Fruit fly (Drosophila melanogaster) whole organism, embryonic: ENCODE measurements around the gene TyrRII.

Experiments
- CG10431 ChIP-seq: fragments of 200-800 bp; sonication (Bioruptor generic); optimal IDR thresholded peaks from 3 replicates; lab custom pipeline; 2018; ENCODE audit warnings: missing biosample characterization, mild to moderate bottlenecking, missing genetic modification characterization
- CG10462 ChIP-seq: fragments of 200-800 bp; sonication (Bioruptor generic); optimal IDR thresholded peaks from 2 replicates; lab custom pipeline; 2016; ENCODE audit warnings: missing biosample characterization, missing genetic modification characterization
- CG13287 ChIP-seq: fragments of 200-800 bp; sonication (Bioruptor generic); IDR thresholded peaks from 2 replicates; pipeline ENCODE4 v1.3.6; 2022; ENCODE audit warnings: missing biosample characterization, missing genetic modification characterization; ENCODE audit not compliant: partially characterized antibody
- CG1602 ChIP-seq: fragments of 200-800 bp; sonication (Bioruptor generic); optimal IDR thresholded peaks from 3 replicates; lab custom pipeline; 2016; ENCODE audit warnings: missing biosample characterization, missing genetic modification characterization
- CG1603 ChIP-seq: fragments of 200-800 bp; sonication (Bioruptor generic); optimal IDR thresholded peaks from 2 replicates; lab custom pipeline; 2019; ENCODE audit warnings: missing biosample characterization, mild to moderate bottlenecking, missing genetic modification characterization, moderate library complexity
- CG17359 ChIP-seq: fragments of 200-800 bp; sonication (Bioruptor generic); optimal IDR thresholded peaks from 3 replicates; lab custom pipeline; 2018; ENCODE audit warnings: missing biosample characterization, mild to moderate bottlenecking, missing genetic modification characterization, moderate library complexity
- CG1792 ChIP-seq: fragments of 200-800 bp; sonication (Bioruptor generic); optimal IDR thresholded peaks from 2 replicates; lab custom pipeline; 2016; ENCODE audit warnings: missing biosample characterization, missing genetic modification characterization
- CG6689 ChIP-seq: fragments of 200-800 bp; sonication (Bioruptor generic); IDR thresholded peaks from 2 replicates; pipeline ENCODE4 v1.3.6; 2022; ENCODE audit warnings: missing biosample characterization, missing genetic modification characterization
- CG7556 ChIP-seq: fragments of 200-800 bp; sonication (Bioruptor generic); optimal IDR thresholded peaks from 2 replicates; lab custom pipeline; 2017; ENCODE audit warnings: missing biosample characterization, mild to moderate bottlenecking, missing genetic modification characterization
- CG9215 ChIP-seq: fragments of 200-800 bp; sonication (Bioruptor generic); IDR thresholded peaks from 2 replicates; pipeline ENCODE4 v1.3.6; 2022; ENCODE audit warnings: missing biosample characterization, missing genetic modification characterization
- Deaf1 ChIP-seq: fragments of 200-800 bp; optimal IDR thresholded peaks from 3 replicates; lab custom pipeline; 2019; ENCODE audit warnings: missing biosample characterization, mild to moderate bottlenecking, missing genetic modification characterization, moderate library complexity
- Fer3 ChIP-seq: fragments of 200-800 bp; sonication (Bioruptor generic); optimal IDR thresholded peaks from 2 replicates; lab custom pipeline; 2018; ENCODE audit warnings: missing biosample characterization, mild to moderate bottlenecking, missing genetic modification characterization, moderate library complexity
- HmgD ChIP-seq: fragments of 200-800 bp; sonication (Bioruptor generic); optimal IDR thresholded peaks from 3 replicates; lab custom pipeline; 2016; ENCODE audit warnings: missing biosample characterization, missing genetic modification characterization
- Hr39 ChIP-seq: fragments of >200 bp; optimal IDR thresholded peaks from 2 replicates; lab custom pipeline; 2017
- Jarid2 ChIP-seq: fragments of 200-800 bp; sonication (Bioruptor generic); optimal IDR thresholded peaks from 3 replicates; lab custom pipeline; 2017; ENCODE audit warnings: mild to moderate bottlenecking, missing biosample characterization, missing genetic modification reagents, missing genetic modification characterization
- MBD-R2 ChIP-seq: fragments of 200-800 bp; sonication (Bioruptor generic); IDR thresholded peaks from 2 replicates; pipeline ENCODE4 v1.3.6; 2022; ENCODE audit warnings: missing biosample characterization, missing genetic modification characterization
- Med ChIP-seq: fragments of 200-800 bp; sonication (Bioruptor generic); peaks from one replicate; lab custom pipeline; 2016; ENCODE audit warnings: missing biosample characterization, missing genetic modification characterization, mild to moderate bottlenecking, inconsistent platforms, moderate library complexity
- NFAT ChIP-seq: fragments of 200-800 bp; sonication (Bioruptor generic); IDR thresholded peaks from 2 replicates; pipeline ENCODE4 v1.3.6; 2022; ENCODE audit warnings: missing biosample characterization, missing genetic modification characterization
- Nf-YC ChIP-seq: fragments of 200-800 bp; optimal IDR thresholded peaks from 3 replicates; lab custom pipeline; 2019; ENCODE audit warnings: missing biosample characterization, mild to moderate bottlenecking, missing genetic modification characterization, moderate library complexity
- Oaz ChIP-seq: fragments of 200-800 bp; sonication (Bioruptor generic); IDR thresholded peaks from 2 replicates; pipeline ENCODE4 v1.3.6; 2022; ENCODE audit warnings: missing biosample characterization, missing genetic modification characterization
- YL-1 ChIP-seq: fragments of 200-800 bp; sonication (Bioruptor generic); optimal IDR thresholded peaks from 3 replicates; lab custom pipeline; 2017; ENCODE audit warnings: missing biosample characterization, mild to moderate bottlenecking, missing genetic modification characterization
- ap ChIP-seq: fragments of 200-800 bp; sonication (Bioruptor generic); IDR thresholded peaks from 2 replicates; pipeline ENCODE4 v1.3.6; 2022; ENCODE audit warnings: missing biosample characterization, missing genetic modification characterization
- cad ChIP-seq: fragments of >200 bp; optimal IDR thresholded peaks from 2 replicates; lab custom pipeline; 2017; ENCODE audit warnings: missing biosample characterization, missing genetic modification characterization
- cg ChIP-seq: fragments of 200-800 bp; sonication (Bioruptor generic); optimal IDR thresholded peaks from 3 replicates; lab custom pipeline; 2019; ENCODE audit warnings: missing biosample characterization, mild to moderate bottlenecking, missing genetic modification characterization, moderate library complexity
- knrl ChIP-seq: fragments of 200-800 bp; sonication (Bioruptor generic); IDR thresholded peaks from 3 replicates; pipeline ENCODE4 v1.3.6; 2022; ENCODE audit warnings: missing biosample characterization, missing genetic modification characterization; ENCODE audit not compliant: partially characterized antibody
- lab ChIP-seq: fragments of 200-800 bp; sonication (Bioruptor generic); optimal IDR thresholded peaks from 3 replicates; lab custom pipeline; 2017; ENCODE audit warnings: missing biosample characterization, missing genetic modification characterization, mild to moderate bottlenecking, moderate library complexity, missing genetic modification reagents
- nmo ChIP-seq: fragments of 200-800 bp; sonication (Bioruptor generic); optimal IDR thresholded peaks from 2 replicates; lab custom pipeline; 2018; ENCODE audit warnings: missing biosample characterization, mild to moderate bottlenecking, missing genetic modification characterization, moderate library complexity
- pita ChIP-seq: fragments of 200-800 bp; sonication (Bioruptor generic); optimal IDR thresholded peaks from 2 replicates; lab custom pipeline; 2017; ENCODE audit warnings: missing biosample characterization, mild to moderate bottlenecking, missing genetic modification characterization
- sisA ChIP-seq: fragments of 200-800 bp; sonication (Bioruptor generic); IDR thresholded peaks from 2 replicates; pipeline ENCODE4 v1.3.6; 2022; ENCODE audit warnings: missing biosample characterization, missing genetic modification characterization
- slou ChIP-seq: fragments of 200-800 bp; sonication (Bioruptor generic); optimal IDR thresholded peaks from 3 replicates; lab custom pipeline; 2016; ENCODE audit warnings: missing biosample characterization, missing genetic modification characterization
- sqz ChIP-seq: fragments of 200-800 bp; sonication (Bioruptor generic); optimal IDR thresholded peaks from 3 replicates; lab custom pipeline; 2018; ENCODE audit warnings: missing biosample characterization, mild to moderate bottlenecking, missing genetic modification characterization
- sr ChIP-seq: fragments of 200-800 bp; sonication (Bioruptor generic); IDR thresholded peaks from 3 replicates; pipeline ENCODE4 v1.3.6; 2022; ENCODE audit warnings: missing biosample characterization, missing genetic modification characterization
- tll ChIP-seq, 2 experiments: fragments of 200-800 bp in 1 of 2; fragments of >200 bp in 1 of 2; sonication (Bioruptor generic) in 1 of 2; optimal IDR thresholded peaks; 2 replicates each; lab custom pipeline; 2017 to 2019; ENCODE audit warnings: missing biosample characterization in 2 of 2, missing genetic modification characterization in 2 of 2, mild to moderate bottlenecking in 1 of 2, moderate library complexity in 1 of 2
- vnd ChIP-seq: fragments of 200-800 bp; sonication (Bioruptor generic); IDR thresholded peaks from 3 replicates; pipeline ENCODE4 v1.3.6; 2022; ENCODE audit warnings: missing biosample characterization, missing genetic modification characterization; ENCODE audit not compliant: partially characterized antibody
- zen2 ChIP-seq: fragments of 200-800 bp; sonication (Bioruptor generic); IDR thresholded peaks from 3 replicates; pipeline ENCODE4 v1.3.6; 2022; ENCODE audit warnings: missing biosample characterization, missing genetic modification characterization; ENCODE audit not compliant: partially characterized antibody

Gene TyrRII

DNA sequence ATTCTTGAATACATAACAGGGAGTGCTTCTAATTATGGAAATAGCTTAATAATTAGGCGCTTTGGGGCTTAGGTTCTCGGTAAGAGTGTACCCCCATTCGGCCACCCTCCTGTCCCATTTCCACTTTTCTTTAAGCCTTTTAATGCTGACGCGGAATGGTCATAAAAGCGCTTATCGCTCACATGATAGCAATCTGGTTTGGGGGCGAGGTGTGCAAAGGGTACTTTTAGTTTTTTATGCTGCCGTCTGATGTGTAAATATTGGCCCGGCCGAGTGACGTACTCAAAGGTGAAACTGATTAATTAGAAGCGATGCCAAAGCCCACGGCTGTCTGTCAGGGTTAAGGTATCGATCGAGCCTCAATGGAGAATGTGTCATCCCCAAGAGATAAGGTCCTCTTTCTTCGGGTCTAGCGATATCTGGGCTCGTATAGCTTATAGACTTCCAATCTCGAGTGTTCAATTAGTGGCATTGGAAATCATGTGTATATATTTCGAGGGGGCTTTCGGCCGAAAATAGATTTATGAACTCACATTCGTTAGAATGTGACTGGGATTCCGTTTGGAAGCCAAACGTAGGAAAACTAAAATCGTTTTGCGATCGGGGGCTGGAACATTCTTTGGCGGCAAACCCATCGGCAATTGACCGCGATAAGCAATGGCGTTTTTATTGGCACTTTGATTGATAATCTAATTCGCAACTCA lies 23.5 kb downstream of the TyrRII start (continued):
- TF ChIP-seq CG13287 (no peak), nmo (GFP tag; lab: Kevin White, UChicago) (no peak), lab (GFP tag; lab: Kevin White, UChicago) (peak; percentile 67), zen2 (GFP tag; lab: Robert Waterston, UW) (no peak), CG9215 (no peak), Nf-YC (no peak), NFAT (no peak), CG1792 (GFP tag; lab: Kevin White, UChicago) (no peak), Fer3 (tag; lab: Kevin White, UChicago) (peak; percentile 13), MBD-R2 (GFP tag; lab: Robert Waterston, UW) (no peak), YL-1 (GFP tag; lab: Kevin White, UChicago) (no peak), slou (GFP tag; lab: Kevin White, UChicago) (no peak), sqz (GFP tag; lab: Kevin White, UChicago) (no peak), CG10431 (no peak), tll (GFP tag; optimal IDR thresholded peaks at IDR 0.05; lab: Kevin White, UChicago) (no peak), pita (no peak), CG1603 (no peak), CG6689 (GFP tag; lab: Robert Waterston, UW) (no peak), cad (no peak), HmgD (GFP tag; lab: Kevin White, UChicago) (no peak), Oaz (no peak), sisA (GFP tag; lab: Robert Waterston, UW) (no peak), CG17359 (tag; lab: Kevin White, UChicago) (no peak), cg (GFP tag; lab: Kevin White, UChicago) (no peak)

DNA sequence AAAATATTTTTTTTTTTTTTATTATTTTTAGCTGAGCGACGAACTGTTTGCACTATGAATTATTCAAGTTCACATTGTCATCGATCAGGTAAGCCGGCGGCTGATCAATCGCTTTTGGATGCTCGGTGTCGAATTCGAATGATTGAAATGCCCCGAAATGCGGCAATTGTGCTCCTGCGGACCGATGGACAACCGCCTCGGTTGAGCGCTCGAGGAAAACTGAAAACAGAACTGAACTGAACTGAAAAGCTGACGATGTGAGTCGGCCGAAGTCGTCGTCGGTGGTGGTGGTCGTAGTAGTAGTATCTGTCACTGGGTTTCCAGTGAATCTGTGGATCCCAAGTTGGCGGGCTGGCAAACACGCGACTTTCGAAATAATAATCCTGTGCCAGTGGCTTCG lies 25.9 kb downstream of the TyrRII start:
- TF ChIP-seq Med (GFP tag; lab: Kevin White, UChicago) (peak; percentile 65), CG10462 (GFP tag; lab: Kevin White, UChicago) (no peak), vnd (GFP tag; lab: Robert Waterston, UW) (no peak), Deaf1 (tag; lab: Kevin White, UChicago) (peak; percentile 86), Jarid2 (GFP tag; lab: Kevin White, UChicago) (peak; percentile 33), CG6689 (GFP tag; lab: Robert Waterston, UW) (no peak), CG7556 (GFP tag; lab: Kevin White, UChicago) (no peak), knrl (GFP tag; lab: Robert Waterston, UW) (no peak), ap (GFP tag; lab: Robert Waterston, UW) (no peak)
- TF ChIP-seq, all 482 proteins: peak for 3

DNA sequence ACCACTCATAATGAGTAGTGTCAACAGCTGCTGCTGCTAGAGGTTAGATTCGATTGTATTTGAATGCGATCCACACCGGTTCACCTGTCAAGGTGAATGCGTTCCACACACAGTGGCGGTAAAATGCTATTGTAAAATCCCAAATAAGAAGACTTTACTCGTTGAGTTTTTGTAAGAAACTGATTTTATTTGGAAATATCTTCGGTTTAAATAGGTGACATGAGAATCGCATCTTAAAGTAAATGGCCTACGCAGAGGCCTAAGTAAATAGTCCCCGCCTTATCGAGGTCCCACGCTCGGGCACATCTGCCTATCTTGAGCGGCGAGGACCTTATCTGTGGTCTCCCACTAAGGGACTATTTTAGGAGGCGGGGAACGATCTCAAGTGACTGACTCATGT lies 26.7 kb downstream of the TyrRII start, which contains the start of gene TyrR:
TSS of gene TyrR (minus strand) at position 101 of the 400 bp plus-strand sequence.
- peak; percentile 24 for TF ChIP-seq Med (GFP tag; lab: Kevin White, UChicago)

DNA sequence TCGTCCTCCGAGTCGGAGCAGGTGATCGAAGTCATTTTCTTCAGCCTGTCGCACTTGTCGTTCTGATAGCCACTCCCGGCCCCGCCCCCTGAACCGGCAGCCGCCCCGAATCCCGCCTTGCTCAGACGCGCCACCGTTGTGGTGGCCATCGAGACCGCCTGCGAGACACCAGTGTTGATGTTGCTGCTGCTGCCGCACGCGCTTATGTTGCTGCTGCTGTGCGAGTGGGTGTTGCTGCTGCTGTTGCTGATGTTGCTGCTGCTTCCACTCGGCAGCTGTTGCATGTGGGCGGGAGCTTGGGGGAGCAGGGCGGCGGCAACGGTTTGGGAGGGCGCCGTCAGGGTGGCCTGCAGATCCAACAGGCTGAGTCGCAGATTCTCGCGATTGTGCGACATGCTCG lies 37.5 kb downstream of the TyrRII start:
- TF ChIP-seq Hr39 (lab: Kevin White, UChicago) (peak; percentile 64), sr (GFP tag; lab: Robert Waterston, UW) (0 out of 3 replicates have a peak, but pooled peaks have one; percentile 11), CG1602 (no peak)
